Worm (Caenorhabditis elegans): ENCODE data around the gene C09H10.9.

The C09H10.9 gene

ce11 chrII:11149866-11150685 is 45.8 kb downstream of the C09H10.9 start (continued):
- peak; percentile 63 for TF ChIP-seq mcd-1 (GFP tag; IDR thresholded peaks at IDR 0.05)
- no peak for TF ChIP-seq tbp1 (GFP tag; optimal IDR thresholded peaks at IDR 0.05)
- no peak for TF ChIP-seq lsl-1 (GFP tag; optimal IDR thresholded peaks at IDR 0.05)
- TF ChIP-seq somi-1 (GFP tag; optimal IDR thresholded peaks at IDR 0.05): no peak
- TF ChIP-seq atf-7 (tag; optimal IDR thresholded peaks at IDR 0.05): peak; percentile 80
- TF ChIP-seq nhr-179 (tag; optimal IDR thresholded peaks at IDR 0.05): no peak
- peak; percentile 8 for TF ChIP-seq attf-5 (GFP tag; optimal IDR thresholded peaks at IDR 0.05)
- peak; percentile 90 for TF ChIP-seq tlf-1 (GFP tag; optimal IDR thresholded peaks at IDR 0.05)
- no peak for TF ChIP-seq athp-1 (tag; optimal IDR thresholded peaks at IDR 0.05)
- TF ChIP-seq F55B11.4 (tag; optimal IDR thresholded peaks at IDR 0.05; ENCODE audit: borderline replicate concordance, insufficient read depth): no peak
- no peak for TF ChIP-seq nhr-120 (GFP tag; IDR thresholded peaks at IDR 0.05)
- TF ChIP-seq nfya-2 (GFP tag; IDR thresholded peaks at IDR 0.05): no peak
- 0 out of 2 replicates have a peak, but pooled peaks have one; percentile 32 for TF ChIP-seq lin-26 (GFP tag; IDR thresholded peaks at IDR 0.05)
- no peak for TF ChIP-seq ekl-4 (GFP tag; IDR thresholded peaks at IDR 0.05)
- no peak for TF ChIP-seq Y53F4B.3 (GFP tag; IDR thresholded peaks at IDR 0.05)
- TF ChIP-seq madf-3 (GFP tag; IDR thresholded peaks at IDR 0.05): peak; percentile 77
- TF ChIP-seq aptf-2 (GFP tag; conservative IDR thresholded peaks at IDR 0.05): no peak
- peak; percentile 48 for TF ChIP-seq gei-17 (GFP tag; optimal IDR thresholded peaks at IDR 0.05)
- TF ChIP-seq rcor-1 (GFP tag; IDR thresholded peaks at IDR 0.05): no peak
- TF ChIP-seq rpc-1 (optimal IDR thresholded peaks at IDR 0.05): no peak
- TF ChIP-seq rpc-1 (tag; optimal IDR thresholded peaks at IDR 0.05): no peak
- no peak for TF ChIP-seq F37B4.10 (GFP tag; IDR thresholded peaks at IDR 0.05)
- no peak for TF ChIP-seq unc-130 (GFP tag; optimal IDR thresholded peaks at IDR 0.05)
- 0 out of 2 replicates have a peak, but pooled peaks have one; percentile 10 for TF ChIP-seq attf-6 (GFP tag; IDR thresholded peaks at IDR 0.05)
- TF ChIP-seq repo-1 (tag; optimal IDR thresholded peaks at IDR 0.05): peak; percentile 91
- no peak for TF ChIP-seq madf-8 (GFP tag; conservative IDR thresholded peaks at IDR 0.05)
- TF ChIP-seq sea-2 (GFP tag; IDR thresholded peaks at IDR 0.05): no peak
- no peak for TF ChIP-seq nfya-1 (tag; optimal IDR thresholded peaks at IDR 0.05; ENCODE audit: borderline replicate concordance, insufficient read depth)
- peak; percentile 10 for TF ChIP-seq lin-40 (tag; optimal IDR thresholded peaks at IDR 0.05)
- TF ChIP-seq ZK185.1 (tag; optimal IDR thresholded peaks at IDR 0.05; ENCODE audit: poor library complexity, severe bottlenecking): peak; percentile 10
- no peak for TF ChIP-seq mel-28 (tag; optimal IDR thresholded peaks at IDR 0.05; ENCODE audit: borderline replicate concordance)
- peak; percentile 55 for TF ChIP-seq F52B5.7 (tag; optimal IDR thresholded peaks at IDR 0.05)
- TF ChIP-seq F39B2.1 (GFP tag; IDR thresholded peaks at IDR 0.05): no peak
- TF ChIP-seq nfyb-1 (GFP tag; IDR thresholded peaks at IDR 0.05): peak; percentile 89
- TF ChIP-seq ceh-40 (GFP tag; IDR thresholded peaks at IDR 0.05): no peak
- no peak for TF ChIP-seq tbx-9 (tag; optimal IDR thresholded peaks at IDR 0.05; ENCODE audit: borderline replicate concordance)
- peak; percentile 73 for TF ChIP-seq ztf-22 (GFP tag; optimal IDR thresholded peaks at IDR 0.05)

- TF ChIP-seq B0336.3 (GFP tag; IDR thresholded peaks at IDR 0.05) (peak; percentile 41; the same call in 1 of the 2 replicates), tbp1 (GFP tag; optimal IDR thresholded peaks at IDR 0.05) (peak; percentile 34), lin-35 (GFP tag; optimal IDR thresholded peaks at IDR 0.05) (no peak), dpl-1 (GFP tag; optimal IDR thresholded peaks at IDR 0.05) (no peak), ets-4 (GFP tag; optimal IDR thresholded peaks at IDR 0.05) (peak; percentile 40), snpc-4 (GFP tag; optimal IDR thresholded peaks at IDR 0.05) (no peak), snpc-4 (tag; optimal IDR thresholded peaks at IDR 0.05) (peak in 1 of 4 experiments; percentile 16), tlf-1 (GFP tag; optimal IDR thresholded peaks at IDR 0.05) (peak; percentile 42), attf-3 (GFP tag; conservative IDR thresholded peaks at IDR 0.05) (no peak), nhr-80 (tag; optimal IDR thresholded peaks at IDR 0.05) (peak; percentile 81), hsf-1 (GFP tag; IDR thresholded peaks at IDR 0.05) (peak; percentile 64; the same call in 1 of the 2 replicates), let-607 (tag; optimal IDR thresholded peaks at IDR 0.05) (peak in 1 of 2 experiments; percentile 17), cebp-1 (GFP tag; IDR thresholded peaks at IDR 0.05) (no peak), cebp-1 (tag; optimal IDR thresholded peaks at IDR 0.05) (peak; percentile 66)
These were observed 46.7 kb downstream of the C09H10.9 start for ce11 chrII:11150976-11151375.
